Fruit fly (Drosophila melanogaster): ENCODE measurements around the gene Ace.
A peak's percentile ranks its signal among the peaks of the same experiment; 100 is the strongest.

Gene Ace

dm6 chr3R:13264061-13264661 lies 4.8 kb upstream of the Ace start, which contains the start of gene Ravus (continued):
- TF ChIP-seq abd-A (tag; optimal IDR thresholded peaks at IDR 0.05) (no peak), Optix (GFP tag; IDR thresholded peaks at IDR 0.05) (no peak), D19B (GFP tag; optimal IDR thresholded peaks at IDR 0.05) (no peak), CG3838 (GFP tag; optimal IDR thresholded peaks at IDR 0.05) (no peak), CG14667 (GFP tag; IDR thresholded peaks at IDR 0.05) (peak; percentile 41; the same call in 1 of the 2 replicates), CG34376 (GFP tag; optimal IDR thresholded peaks at IDR 0.05) (no peak), CG8478 (optimal IDR thresholded peaks at IDR 0.05) (no peak), trh (GFP tag; optimal IDR thresholded peaks at IDR 0.05) (no peak), dati (GFP tag; IDR thresholded peaks at IDR 0.05) (no peak), CG11456 (GFP tag; IDR thresholded peaks at IDR 0.05) (0 out of 3 replicates have a peak, but pooled peaks have one; percentile 55), CG7928 (GFP tag; optimal IDR thresholded peaks at IDR 0.05) (no peak), B-H1 (GFP tag; IDR thresholded peaks at IDR 0.05) (no peak), CG17612 (GFP tag; IDR thresholded peaks at IDR 0.05) (no peak), gfzf (GFP tag; optimal IDR thresholded peaks at IDR 0.05) (peak; percentile 91), CG3281 (GFP tag; optimal IDR thresholded peaks at IDR 0.05) (no peak), jigr1 (GFP tag; IDR thresholded peaks at IDR 0.05) (no peak), Opbp (GFP tag; IDR thresholded peaks at IDR 0.05; ENCODE audit: partially characterized antibody) (no peak), pfk (GFP tag; optimal IDR thresholded peaks at IDR 0.05) (no peak), GATAe (GFP tag; conservative IDR thresholded peaks at IDR 0.05) (no peak), CG11247 (GFP tag; IDR thresholded peaks at IDR 0.05) (no peak), nerfin-2 (GFP tag; IDR thresholded peaks at IDR 0.05; ENCODE audit: partially characterized antibody) (no peak), CG1832 (GFP tag; optimal IDR thresholded peaks at IDR 0.05) (no peak), Ssrp (tag; optimal IDR thresholded peaks at IDR 0.05) (peak; percentile 40), chn (GFP tag; optimal IDR thresholded peaks at IDR 0.05) (no peak), p53 (GFP tag; optimal IDR thresholded peaks at IDR 0.05) (no peak), CG11504 (tag; optimal IDR thresholded peaks at IDR 0.05) (no peak), CG3407 (GFP tag; optimal IDR thresholded peaks at IDR 0.05) (no peak), toy (GFP tag; IDR thresholded peaks at IDR 0.05) (no peak), CG18476 (GFP tag; optimal IDR thresholded peaks at IDR 0.05) (no peak), Hsf (GFP tag; optimal IDR thresholded peaks at IDR 0.05) (peak; percentile 64), z (GFP tag; IDR thresholded peaks at IDR 0.05) (no peak), CG7271 (tag; optimal IDR thresholded peaks at IDR 0.05) (no peak), zen (tag; optimal IDR thresholded peaks at IDR 0.05) (peak; percentile 48), stwl (tag; optimal IDR thresholded peaks at IDR 0.05) (peak; percentile 82), Mad (GFP tag; optimal IDR thresholded peaks at IDR 0.05) (no peak), Dek (tag; optimal IDR thresholded peaks at IDR 0.05) (no peak), CG14050 (GFP tag; IDR thresholded peaks at IDR 0.05) (0 out of 3 replicates have a peak, but pooled peaks have one; percentile 12), cato (GFP tag; optimal IDR thresholded peaks at IDR 0.05; ENCODE audit: borderline replicate concordance) (peak; percentile 9), CG5180 (GFP tag; optimal IDR thresholded peaks at IDR 0.05) (no peak), CG11560 (tag; IDR thresholded peaks at IDR 0.05) (no peak), CG33213 (GFP tag; optimal IDR thresholded peaks at IDR 0.05) (peak; percentile 47), dpn (GFP tag; optimal IDR thresholded peaks at IDR 0.05) (peak; percentile 32 to 51), CG8290 (GFP tag; optimal IDR thresholded peaks at IDR 0.05) (no peak), CG8290 (tag; optimal IDR thresholded peaks at IDR 0.05) (no peak), CG34224 (GFP tag; IDR thresholded peaks at IDR 0.05; ENCODE audit: partially characterized antibody) (no peak), CG12236 (GFP tag; optimal IDR thresholded peaks at IDR 0.05) (no peak), Dp (GFP tag; optimal IDR thresholded peaks at IDR 0.05) (peak; percentile 68), CG1024 (GFP tag; IDR thresholded peaks at IDR 0.05) (no peak), CG30020 (tag; optimal IDR thresholded peaks at IDR 0.05) (peak; percentile 60), NK7.1 (GFP tag; optimal IDR thresholded peaks at IDR 0.05) (no peak), Camta (GFP tag; optimal IDR thresholded peaks at IDR 0.05) (peak; percentile 42)
